Worm (Caenorhabditis elegans) whole organism, midembryonic: Measurements from ENCODE around the gene C08F11.3.

Experiments
- T22C8.4 ChIP-seq: fragments of 200-800 bp; sonication (Bioruptor generic); IDR thresholded peaks from 2 replicates; pipeline ENCODE4 v1.3.6; 2022; ENCODE audit warnings: missing genetic modification characterization, missing compliant biosample characterization
- cog-1 ChIP-seq: sonication (generic microtip); optimal IDR thresholded peaks from 2 replicates; lab custom pipeline; 2016; ENCODE audit warnings: missing genetic modification characterization, missing compliant biosample characterization
- flt-1 ChIP-seq: fragments of 200-800 bp; sonication (Bioruptor generic); IDR thresholded peaks from 2 replicates; pipeline ENCODE4 v1.3.6; 2022; ENCODE audit warnings: missing genetic modification characterization, missing compliant biosample characterization
- klf-2 ChIP-seq: fragments of 200-800 bp; sonication (Bioruptor generic); conservative IDR thresholded peaks from 2 replicates; pipeline ENCODE4 v1.3.6; 2022; ENCODE audit warnings: missing genetic modification reagents, missing genetic modification characterization, missing compliant biosample characterization
- med-1 ChIP-seq: sonication (generic microtip); optimal IDR thresholded peaks from 2 replicates; lab custom pipeline; 2017; ENCODE audit warnings: missing genetic modification characterization, mild to moderate bottlenecking, missing compliant biosample characterization, antibody characterized with exemption, missing genetic modification reagents; ENCODE audit not compliant: insufficient read depth
- tab-1 ChIP-seq: fragments of 200-800 bp; sonication (Bioruptor generic); IDR thresholded peaks from 2 replicates; pipeline ENCODE4 v1.3.6; 2022; ENCODE audit warnings: missing genetic modification characterization, missing compliant biosample characterization
- ztf-23 ChIP-seq: fragments of 200-800 bp; sonication (Bioruptor generic); IDR thresholded peaks from 2 replicates; pipeline ENCODE4 v1.3.6; 2022; ENCODE audit warnings: missing genetic modification reagents, missing genetic modification characterization, missing compliant biosample characterization
- ztf-29 ChIP-seq: fragments of 200-800 bp; sonication (Bioruptor generic); IDR thresholded peaks from 2 replicates; pipeline ENCODE4 v1.3.6; 2022; ENCODE audit warnings: missing genetic modification reagents, missing genetic modification characterization, missing compliant biosample characterization

DNA sequence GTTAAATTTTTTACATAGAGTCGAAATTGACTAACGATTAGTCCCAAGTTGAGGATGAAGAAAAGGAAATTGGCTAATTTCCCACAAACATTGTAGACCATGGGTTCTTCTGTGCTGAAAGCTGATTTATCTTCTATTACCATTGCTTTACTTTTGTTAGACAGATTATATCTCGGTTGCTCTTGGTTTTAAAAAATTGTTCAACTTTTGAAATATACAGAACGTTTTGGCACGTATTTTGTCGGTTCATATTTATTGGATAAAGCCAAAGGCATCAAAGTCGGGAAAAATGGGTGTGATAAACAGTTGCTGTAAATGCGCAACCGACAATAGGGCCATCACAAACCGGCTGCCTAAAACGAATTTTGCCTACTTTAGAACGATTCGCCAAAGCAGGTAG lies 27.7 kb upstream of the C08F11.3 start, which contains the start of gene tsp-5:
- TF ChIP-seq flt-1 (no peak), ztf-29 (GFP tag; lab: Robert Waterston, UW) (no peak), med-1 (no peak), cog-1 (tag; lab: Kevin White, UChicago) (no peak), ztf-23 (no peak), klf-2 (GFP tag; lab: Robert Waterston, UW) (no peak), tab-1 (no peak), T22C8.4 (GFP tag; lab: Robert Waterston, UW) (no peak)
